Fruit fly (Drosophila melanogaster): ENCODE measurements around the gene MnM.

The MnM gene

DNA sequence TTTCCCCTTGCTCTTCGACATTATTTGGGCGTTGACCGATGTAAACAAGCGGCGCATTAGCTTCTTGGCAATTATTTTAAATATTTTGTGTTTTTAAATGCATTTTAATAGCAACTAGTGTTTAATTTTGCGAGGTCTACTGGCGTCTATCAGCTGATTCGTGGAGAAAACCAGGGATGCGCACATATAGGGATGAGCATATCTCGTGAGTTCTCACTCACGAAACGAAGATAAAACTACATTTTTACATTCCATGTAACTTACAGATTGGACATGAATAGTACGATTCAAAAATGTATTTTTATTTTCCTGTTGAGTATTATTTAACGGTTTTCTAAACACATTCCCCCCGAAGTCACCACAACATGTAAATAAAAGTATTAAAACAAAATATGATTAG is 19.1 kb upstream of the MnM start, which contains the start of gene CG14966 (continued):
- TF ChIP-seq CG9932 (GFP tag; IDR thresholded peaks at IDR 0.05) (peak; percentile 78), CG10321 (GFP tag; IDR thresholded peaks at IDR 0.05) (no peak), CG10209 (GFP tag; optimal IDR thresholded peaks at IDR 0.05) (no peak), Chrac-16 (GFP tag; optimal IDR thresholded peaks at IDR 0.05) (peak; percentile 4), CG14667 (GFP tag; IDR thresholded peaks at IDR 0.05) (no peak), maf-S (GFP tag; optimal IDR thresholded peaks at IDR 0.05) (no peak), CG3847 (GFP tag; IDR thresholded peaks at IDR 0.05) (peak; percentile 44), ash1 (GFP tag; optimal IDR thresholded peaks at IDR 0.05) (no peak), Ets97D (GFP tag; optimal IDR thresholded peaks at IDR 0.05) (peak; percentile 67), schlank (tag; optimal IDR thresholded peaks at IDR 0.05) (no peak), CG14014 (GFP tag; IDR thresholded peaks at IDR 0.05) (peak; percentile 57; the same call in 1 of the 2 replicates), CG1603 (tag; optimal IDR thresholded peaks at IDR 0.05) (peak; percentile 66), CG10267 (tag; optimal IDR thresholded peaks at IDR 0.05) (peak; percentile 68), HmgZ (tag; optimal IDR thresholded peaks at IDR 0.05) (peak; percentile 69), CG2120 (GFP tag; optimal IDR thresholded peaks at IDR 0.05) (peak; percentile 66), CG42726 (GFP tag; IDR thresholded peaks at IDR 0.05; ENCODE audit: partially characterized antibody) (peak; percentile 91), CG34376 (GFP tag; optimal IDR thresholded peaks at IDR 0.05) (peak; percentile 79), Bteb2 (GFP tag; optimal IDR thresholded peaks at IDR 0.05) (peak; percentile 23), Awh (GFP tag; IDR thresholded peaks at IDR 0.05) (no peak), CG6272 (GFP tag; IDR thresholded peaks at IDR 0.05) (no peak), pho (GFP tag; optimal IDR thresholded peaks at IDR 0.05) (peak; percentile 29), Dbx (GFP tag; IDR thresholded peaks at IDR 0.05) (peak; percentile 57; the same call in 2 of the 3 replicates), ato (GFP tag; IDR thresholded peaks at IDR 0.05; ENCODE audit: partially characterized antibody) (peak; percentile 56), CG18011 (GFP tag; optimal IDR thresholded peaks at IDR 0.05) (no peak), emc (GFP tag; optimal IDR thresholded peaks at IDR 0.05) (no peak), eve (GFP tag; optimal IDR thresholded peaks at IDR 0.05) (no peak), Nf-YB (GFP tag; optimal IDR thresholded peaks at IDR 0.05) (no peak), gro (GFP tag; optimal IDR thresholded peaks at IDR 0.05) (peak; percentile 58), YL-1 (GFP tag; optimal IDR thresholded peaks at IDR 0.05) (peak; percentile 79), ttk (GFP tag; IDR thresholded peaks at IDR 0.05) (peak; percentile 11; the same call in 1 of the 2 replicates), tgo (GFP tag; IDR thresholded peaks at IDR 0.05) (no peak), HLH4C (GFP tag; IDR thresholded peaks at IDR 0.05; ENCODE audit: partially characterized antibody) (peak; percentile 76), CG3838 (GFP tag; optimal IDR thresholded peaks at IDR 0.05) (no peak), dysf (GFP tag; IDR thresholded peaks at IDR 0.05) (no peak), CG18262 (tag; optimal IDR thresholded peaks at IDR 0.05) (peak; percentile 7), slbo (GFP tag; IDR thresholded peaks at IDR 0.05) (peak; percentile 63; the same call in 1 of the 2 replicates), insv (GFP tag; optimal IDR thresholded peaks at IDR 0.05) (no peak), CG2889 (GFP tag; IDR thresholded peaks at IDR 0.05) (no peak), z (GFP tag; IDR thresholded peaks at IDR 0.05) (no peak), B-H1 (GFP tag; IDR thresholded peaks at IDR 0.05) (no peak), cg (GFP tag; optimal IDR thresholded peaks at IDR 0.05) (no peak), lab (GFP tag; optimal IDR thresholded peaks at IDR 0.05) (peak; percentile 14), CG2678 (tag; optimal IDR thresholded peaks at IDR 0.05) (peak; percentile 4), crol (GFP tag; IDR thresholded peaks at IDR 0.05) (no peak), CG14860 (GFP tag; IDR thresholded peaks at IDR 0.05; ENCODE audit: partially characterized antibody) (peak; percentile 73), zen2 (GFP tag; IDR thresholded peaks at IDR 0.05; ENCODE audit: partially characterized antibody) (peak; percentile 80), grn (GFP tag; optimal IDR thresholded peaks at IDR 0.05) (peak; percentile 11), CG10959 (GFP tag; IDR thresholded peaks at IDR 0.05) (no peak), gfzf (GFP tag; optimal IDR thresholded peaks at IDR 0.05) (peak; percentile 42), CG10979 (tag; optimal IDR thresholded peaks at IDR 0.05) (peak; percentile 1), Hmx (GFP tag; optimal IDR thresholded peaks at IDR 0.05) (peak; percentile 16)
